Worm (Caenorhabditis elegans) whole organism, L2 larva: ENCODE measurements around the gene daf-19.

Experiments used
- C34F6.9 ChIP-seq: fragments of 150-350 bp; optimal IDR thresholded peaks from 2 replicates; lab custom pipeline; 2014; ENCODE audit warnings: missing biosample characterization, missing genetic modification characterization
- F13H6.1 ChIP-seq: sonication (generic microtip); optimal IDR thresholded peaks from 2 replicates; lab custom pipeline; 2016; ENCODE audit warnings: missing genetic modification characterization, missing compliant biosample characterization
- R02D3.7 ChIP-seq: fragments of 150-350 bp; optimal IDR thresholded peaks from 2 replicates; lab custom pipeline; 2014; ENCODE audit warnings: missing biosample characterization, missing genetic modification characterization
- Y55F3AM.14 ChIP-seq: fragments of 200-800 bp; sonication (Bioruptor generic); optimal IDR thresholded peaks from 2 replicates; lab custom pipeline; 2018; ENCODE audit warnings: mild to moderate bottlenecking, missing genetic modification characterization, missing compliant biosample characterization
- ZK546.5 ChIP-seq: sonication (generic microtip); optimal IDR thresholded peaks from 2 replicates; lab custom pipeline; 2017; ENCODE audit warnings: missing biosample characterization, missing genetic modification characterization
- alr-1 ChIP-seq: fragments of 150-350 bp; optimal IDR thresholded peaks from 2 replicates; lab custom pipeline; 2014; ENCODE audit warnings: missing biosample characterization, missing genetic modification characterization
- aly-2 ChIP-seq: fragments of 150-350 bp; optimal IDR thresholded peaks from 2 replicates; lab custom pipeline; 2014; ENCODE audit warnings: missing biosample characterization, missing genetic modification characterization
- ama-1 ChIP-seq: fragments of 150-350 bp; optimal IDR thresholded peaks from 2 replicates; lab custom pipeline; 2018; ENCODE audit warnings: inconsistent platforms
- blmp-1 ChIP-seq: sonication (generic microtip); optimal IDR thresholded peaks from 2 replicates; lab custom pipeline; 2017; ENCODE audit warnings: missing genetic modification characterization, mild to moderate bottlenecking, missing compliant biosample characterization, antibody characterized with exemption, moderate library complexity; ENCODE audit not compliant: insufficient read depth
- ceh-16 ChIP-seq: fragments of 150-350 bp; optimal IDR thresholded peaks from 2 replicates; lab custom pipeline; 2014; ENCODE audit warnings: missing biosample characterization, missing genetic modification characterization
- ceh-82 ChIP-seq: fragments of 150-350 bp; optimal IDR thresholded peaks from 2 replicates; lab custom pipeline; 2014; ENCODE audit warnings: missing biosample characterization, missing genetic modification characterization
- crh-2 ChIP-seq: sonication (generic microtip); optimal IDR thresholded peaks from 2 replicates; lab custom pipeline; 2017; ENCODE audit warnings: missing biosample characterization, missing genetic modification characterization
- dmd-4 ChIP-seq: sonication (generic microtip); optimal IDR thresholded peaks from 2 replicates; lab custom pipeline; 2017; ENCODE audit warnings: missing biosample characterization, missing genetic modification characterization
- egl-27 ChIP-seq: sonication (generic microtip); optimal IDR thresholded peaks from 3 replicates; lab custom pipeline; 2017; ENCODE audit warnings: missing biosample characterization, missing genetic modification reagents, missing genetic modification characterization
- elt-1 ChIP-seq: fragments of 150-350 bp; optimal IDR thresholded peaks from 2 replicates; lab custom pipeline; 2014; ENCODE audit warnings: missing biosample characterization, missing genetic modification characterization
- elt-3 ChIP-seq: sonication (generic microtip); optimal IDR thresholded peaks from 2 replicates; lab custom pipeline; 2017; ENCODE audit warnings: missing biosample characterization, missing genetic modification characterization
- fos-1 ChIP-seq: fragments of 150-350 bp; optimal IDR thresholded peaks from 2 replicates; lab custom pipeline; 2014; ENCODE audit warnings: missing biosample characterization, missing genetic modification characterization
- gmeb-1 ChIP-seq: fragments of 150-350 bp; optimal IDR thresholded peaks from 2 replicates; lab custom pipeline; 2014; ENCODE audit warnings: missing biosample characterization, missing genetic modification characterization
- lin-11 ChIP-seq: fragments of 150-350 bp; sonication (generic microtip); optimal IDR thresholded peaks from 2 replicates; lab custom pipeline; 2014; ENCODE audit warnings: missing biosample characterization, missing genetic modification characterization, inconsistent platforms, mixed read lengths
- lin-13 ChIP-seq: fragments of 150-350 bp; optimal IDR thresholded peaks from 2 replicates; lab custom pipeline; 2014; ENCODE audit warnings: missing biosample characterization, missing genetic modification reagents, missing genetic modification characterization
- lin-39 ChIP-seq: fragments of 150-350 bp; optimal IDR thresholded peaks from 2 replicates; lab custom pipeline; 2014; ENCODE audit warnings: missing biosample characterization, missing genetic modification reagents, missing genetic modification characterization
- lsy-2 ChIP-seq, 2 experiments: fragments of 150-350 bp in 1 of 2; sonication (generic microtip) in 1 of 2; optimal IDR thresholded peaks; 2 replicates each; lab custom pipeline; 2014 to 2017; ENCODE audit warnings: missing biosample characterization in 2 of 2, missing genetic modification characterization in 2 of 2
- mab-5 ChIP-seq: fragments of 150-350 bp; optimal IDR thresholded peaks from 2 replicates; lab custom pipeline; 2014; ENCODE audit warnings: missing biosample characterization, missing genetic modification characterization
- mbf-1 ChIP-seq: sonication (generic microtip); optimal IDR thresholded peaks from 2 replicates; lab custom pipeline; 2017; ENCODE audit warnings: missing biosample characterization, missing genetic modification characterization
- mdl-1 ChIP-seq, 2 experiments: fragments of 150-350 bp in 1 of 2; sonication (generic microtip) in 1 of 2; optimal IDR thresholded peaks; 2 replicates each; lab custom pipeline; 2017; ENCODE audit warnings: missing biosample characterization in 2 of 2, missing genetic modification characterization in 2 of 2
- nhr-10 ChIP-seq: sonication (generic microtip); optimal IDR thresholded peaks from 2 replicates; lab custom pipeline; 2017; ENCODE audit warnings: missing biosample characterization, missing genetic modification characterization
- nhr-11 ChIP-seq: fragments of 150-350 bp; optimal IDR thresholded peaks from 2 replicates; lab custom pipeline; 2014; ENCODE audit warnings: missing biosample characterization, missing genetic modification characterization
- nhr-12 ChIP-seq: fragments of 150-350 bp; optimal IDR thresholded peaks from 2 replicates; lab custom pipeline; 2014; ENCODE audit warnings: missing biosample characterization, missing genetic modification characterization
- nhr-129 ChIP-seq: fragments of 150-350 bp; optimal IDR thresholded peaks from 2 replicates; lab custom pipeline; 2014; ENCODE audit warnings: missing biosample characterization, missing genetic modification characterization
- nhr-21 ChIP-seq: fragments of 150-350 bp; optimal IDR thresholded peaks from 2 replicates; lab custom pipeline; 2014; ENCODE audit warnings: missing biosample characterization, missing genetic modification characterization
- nhr-23 ChIP-seq: fragments of 150-350 bp; optimal IDR thresholded peaks from 2 replicates; lab custom pipeline; 2014; ENCODE audit warnings: missing biosample characterization, missing genetic modification reagents, missing genetic modification characterization
- nhr-237 ChIP-seq: fragments of 150-350 bp; optimal IDR thresholded peaks from 2 replicates; lab custom pipeline; 2014; ENCODE audit warnings: missing biosample characterization, missing genetic modification characterization
- nhr-25 ChIP-seq: fragments of 150-350 bp; sonication (generic microtip); optimal IDR thresholded peaks from 3 replicates; lab custom pipeline; 2014; ENCODE audit warnings: missing biosample characterization, missing genetic modification characterization
- nhr-6 ChIP-seq: fragments of 150-350 bp; optimal IDR thresholded peaks from 2 replicates; lab custom pipeline; 2014; ENCODE audit warnings: missing biosample characterization, missing genetic modification characterization
- nhr-77 ChIP-seq: fragments of 150-350 bp; optimal IDR thresholded peaks from 2 replicates; lab custom pipeline; 2014; ENCODE audit warnings: missing biosample characterization, missing genetic modification characterization
- peb-1 ChIP-seq: fragments of 150-350 bp; optimal IDR thresholded peaks from 2 replicates; lab custom pipeline; 2014; ENCODE audit warnings: missing biosample characterization, missing genetic modification characterization
- sem-4 ChIP-seq: fragments of 150-350 bp; optimal IDR thresholded peaks from 2 replicates; lab custom pipeline; 2014; ENCODE audit warnings: missing biosample characterization, missing genetic modification reagents, missing genetic modification characterization
- skn-1 ChIP-seq: sonication (generic microtip); optimal IDR thresholded peaks from 2 replicates; lab custom pipeline; 2017; ENCODE audit warnings: missing biosample characterization, missing genetic modification characterization
- sma-3 ChIP-seq: sonication (generic microtip); optimal IDR thresholded peaks from 2 replicates; lab custom pipeline; 2016; ENCODE audit warnings: missing genetic modification reagents, missing genetic modification characterization, missing compliant biosample characterization
- sma-9 ChIP-seq, 2 experiments: fragments of 150-350 bp in 1 of 2; sonication (generic microtip) in 1 of 2; optimal IDR thresholded peaks; 2 replicates each; lab custom pipeline; 2014 to 2016; ENCODE audit warnings: missing genetic modification characterization in 2 of 2, mild to moderate bottlenecking in 1 of 2, missing biosample characterization in 1 of 2, missing compliant biosample characterization in 1 of 2, missing genetic modification reagents in 1 of 2, moderate library complexity in 1 of 2
- snpc-4 ChIP-seq: fragments of 150-350 bp; optimal IDR thresholded peaks from 2 replicates; lab custom pipeline; 2014; ENCODE audit warnings: missing biosample characterization, missing genetic modification characterization
- unc-39 ChIP-seq: fragments of 150-350 bp; optimal IDR thresholded peaks from 2 replicates; lab custom pipeline; 2014; ENCODE audit warnings: missing biosample characterization, missing genetic modification characterization
- unc-55 ChIP-seq: fragments of 150-350 bp; sonication (generic microtip); optimal IDR thresholded peaks from 3 replicates; lab custom pipeline; 2014; ENCODE audit warnings: missing biosample characterization, missing genetic modification reagents, missing genetic modification characterization
- unc-62 ChIP-seq: fragments of 150-350 bp; optimal IDR thresholded peaks from 2 replicates; lab custom pipeline; 2014; ENCODE audit warnings: missing biosample characterization, missing genetic modification reagents, missing genetic modification characterization
- zag-1 ChIP-seq: fragments of 150-350 bp; optimal IDR thresholded peaks from 2 replicates; lab custom pipeline; 2014; ENCODE audit warnings: missing biosample characterization, missing genetic modification characterization
- ztf-1 ChIP-seq: fragments of 200-800 bp; sonication (Bioruptor generic); conservative IDR thresholded peaks from 2 replicates; pipeline ENCODE4 v1.3.6; 2022; ENCODE audit warnings: missing genetic modification characterization, missing compliant biosample characterization
- ztf-11 ChIP-seq: sonication (generic microtip); optimal IDR thresholded peaks from 2 replicates; lab custom pipeline; 2017; ENCODE audit warnings: missing biosample characterization, missing genetic modification characterization
- ztf-4 ChIP-seq: fragments of 150-350 bp; optimal IDR thresholded peaks from 2 replicates; lab custom pipeline; 2014; ENCODE audit warnings: missing biosample characterization, missing genetic modification characterization

Gene daf-19

ce11 chrII:10168905-10169782 lies at the start of gene daf-19:
TSS of gene daf-19 (minus strand) at chrII:10169346.
- TF ChIP-seq blmp-1 (no peak), lin-13 (GFP tag; lab: Kevin White, UChicago) (peak; percentile 49), sem-4 (tag; lab: Kevin White, UChicago) (no peak), aly-2 (tag; lab: Kevin White, UChicago) (no peak), C34F6.9 (tag; lab: Kevin White, UChicago) (peak; percentile 78), unc-39 (peak; percentile 82), nhr-6 (tag; lab: Kevin White, UChicago) (no peak), ztf-1 (no peak), nhr-237 (tag; lab: Kevin White, UChicago) (no peak), fos-1 (tag; lab: Kevin White, UChicago) (peak; percentile 33), ztf-4 (tag; lab: Kevin White, UChicago) (peak; percentile 56), nhr-23 (no peak), egl-27 (tag; lab: Kevin White, UChicago) (peak; percentile 48), lin-11 (tag; lab: Kevin White, UChicago) (peak; percentile 63), ama-1 (lab: Kevin White, UChicago) (peak; percentile 30), zag-1 (tag; lab: Kevin White, UChicago) (peak; percentile 43), F13H6.1 (tag; lab: Kevin White, UChicago) (peak; percentile 61), Y55F3AM.14 (GFP tag; lab: Kevin White, UChicago) (peak; percentile 38), peb-1 (tag; lab: Kevin White, UChicago) (no peak), sma-9 (GFP tag; optimal IDR thresholded peaks at IDR 0.05; lab: Kevin White, UChicago) (peak; percentile 53), sma-9 (tag; optimal IDR thresholded peaks at IDR 0.05; lab: Kevin White, UChicago) (no peak), R02D3.7 (no peak), mdl-1 (tag; optimal IDR thresholded peaks at IDR 0.05; lab: Kevin White, UChicago) (peak in 1 of 2 experiments; percentile 36), skn-1 (tag; lab: Kevin White, UChicago) (no peak), nhr-12 (tag; lab: Kevin White, UChicago) (no peak), unc-62 (GFP tag; lab: Kevin White, UChicago) (no peak), dmd-4 (no peak), elt-3 (tag; lab: Kevin White, UChicago) (no peak), nhr-77 (no peak), crh-2 (tag; lab: Kevin White, UChicago) (peak; percentile 59), nhr-10 (tag; lab: Kevin White, UChicago) (peak; percentile 5), nhr-21 (tag; lab: Kevin White, UChicago) (peak; percentile 55), ceh-16 (no peak), nhr-25 (tag; lab: Kevin White, UChicago) (no peak), alr-1 (tag; lab: Kevin White, UChicago) (no peak), snpc-4 (tag; lab: Kevin White, UChicago) (no peak), ZK546.5 (tag; lab: Kevin White, UChicago) (no peak), ceh-82 (tag; lab: Kevin White, UChicago) (no peak), mbf-1 (tag; lab: Kevin White, UChicago) (no peak), ztf-11 (tag; lab: Kevin White, UChicago) (peak; percentile 12), gmeb-1 (tag; lab: Kevin White, UChicago) (no peak), mab-5 (tag; lab: Kevin White, UChicago) (no peak), lin-39 (no peak), elt-1 (no peak), unc-55 (peak; percentile 76), lsy-2 (tag; optimal IDR thresholded peaks at IDR 0.05; lab: Kevin White, UChicago) (peak; percentile 27 to 65), nhr-129 (tag; lab: Kevin White, UChicago) (peak; percentile 71), nhr-11 (tag; lab: Kevin White, UChicago) (no peak), sma-3 (GFP tag; lab: Kevin White, UChicago) (peak; percentile 13)
- TF ChIP-seq, all 48 proteins: peak for 21
